Fruit fly (Drosophila melanogaster) whole organism, embryonic: ENCODE measurements around the gene CG17786.

Experiments
- Aef1 ChIP-seq: fragments of 200-800 bp; sonication (Bioruptor generic); IDR thresholded peaks from 3 replicates; pipeline ENCODE4 v1.3.6; 2022; ENCODE audit warnings: missing biosample characterization, missing genetic modification characterization
- Antp ChIP-seq: fragments of 200-800 bp; sonication (Bioruptor generic); optimal IDR thresholded peaks from 3 replicates; lab custom pipeline; 2016; ENCODE audit warnings: missing biosample characterization, missing genetic modification characterization
- BtbVII ChIP-seq: fragments of 200-800 bp; sonication (Bioruptor generic); optimal IDR thresholded peaks from 3 replicates; lab custom pipeline; 2017; ENCODE audit warnings: missing biosample characterization, mild to moderate bottlenecking, missing genetic modification characterization
- CG10565 ChIP-seq: fragments of 200-800 bp; sonication (Bioruptor generic); optimal IDR thresholded peaks from 3 replicates; lab custom pipeline; 2016; ENCODE audit warnings: missing biosample characterization, mild to moderate bottlenecking, missing genetic modification characterization
- CG10959 ChIP-seq: fragments of 200-800 bp; sonication (Bioruptor generic); IDR thresholded peaks from 2 replicates; pipeline ENCODE4 v1.3.6; 2022; ENCODE audit warnings: missing biosample characterization, missing genetic modification characterization
- CG10979 ChIP-seq: fragments of 200-800 bp; sonication (Bioruptor generic); optimal IDR thresholded peaks from 2 replicates; lab custom pipeline; 2018; ENCODE audit warnings: missing biosample characterization, mild to moderate bottlenecking, missing genetic modification characterization, moderate library complexity
- CG11085 ChIP-seq: fragments of 200-800 bp; sonication (Bioruptor generic); IDR thresholded peaks from 2 replicates; pipeline ENCODE4 v1.3.6; 2022; ENCODE audit warnings: missing biosample characterization, missing genetic modification characterization
- CG11696 ChIP-seq: fragments of 200-800 bp; sonication (Bioruptor generic); IDR thresholded peaks from 2 replicates; pipeline ENCODE4 v1.3.6; 2022; ENCODE audit warnings: missing biosample characterization, missing genetic modification characterization
- CG12299 ChIP-seq: fragments of 200-800 bp; sonication (Bioruptor generic); optimal IDR thresholded peaks from 2 replicates; lab custom pipeline; 2018; ENCODE audit warnings: missing biosample characterization, mild to moderate bottlenecking, missing genetic modification characterization
- CG13287 ChIP-seq: fragments of 200-800 bp; sonication (Bioruptor generic); IDR thresholded peaks from 2 replicates; pipeline ENCODE4 v1.3.6; 2022; ENCODE audit warnings: missing biosample characterization, missing genetic modification characterization; ENCODE audit not compliant: partially characterized antibody
- CG13775 ChIP-seq: fragments of 200-800 bp; sonication (Bioruptor generic); optimal IDR thresholded peaks from 3 replicates; lab custom pipeline; 2017; ENCODE audit warnings: missing biosample characterization, mild to moderate bottlenecking, missing genetic modification characterization
- CG14050 ChIP-seq: fragments of 200-800 bp; sonication (Bioruptor generic); IDR thresholded peaks from 3 replicates; pipeline ENCODE4 v1.3.6; 2022; ENCODE audit warnings: missing biosample characterization, missing genetic modification characterization
- CG15479 ChIP-seq: fragments of 200-800 bp; sonication (Bioruptor generic); optimal IDR thresholded peaks from 3 replicates; lab custom pipeline; 2019; ENCODE audit warnings: missing biosample characterization, mild to moderate bottlenecking, missing genetic modification characterization, moderate library complexity
- CG16815 ChIP-seq: fragments of 200-800 bp; sonication (Bioruptor generic); optimal IDR thresholded peaks from 3 replicates; lab custom pipeline; 2017; ENCODE audit warnings: missing biosample characterization, mild to moderate bottlenecking, missing genetic modification characterization
- CG17385 ChIP-seq: fragments of 200-800 bp; sonication (Bioruptor generic); optimal IDR thresholded peaks from 3 replicates; lab custom pipeline; 2018; ENCODE audit warnings: missing biosample characterization, mild to moderate bottlenecking, missing genetic modification characterization
- CG2199 ChIP-seq: fragments of 200-800 bp; sonication (Bioruptor generic); IDR thresholded peaks from 3 replicates; pipeline ENCODE4 v1.3.6; 2022; ENCODE audit warnings: missing biosample characterization, missing genetic modification characterization
- CG2202 ChIP-seq: fragments of 200-800 bp; sonication (Bioruptor generic); optimal IDR thresholded peaks from 2 replicates; lab custom pipeline; 2018; ENCODE audit warnings: missing biosample characterization, mild to moderate bottlenecking, missing genetic modification characterization
- CG30020 ChIP-seq: fragments of 200-800 bp; optimal IDR thresholded peaks from 2 replicates; lab custom pipeline; 2019; ENCODE audit warnings: missing biosample characterization, mild to moderate bottlenecking, missing genetic modification characterization, moderate library complexity
- CG3847 ChIP-seq: fragments of 200-800 bp; sonication (Bioruptor generic); IDR thresholded peaks from 2 replicates; pipeline ENCODE4 v1.3.6; 2022; ENCODE audit warnings: missing biosample characterization, missing genetic modification characterization
- CG8290 ChIP-seq, 3 experiments: fragments of 200-800 bp; sonication (Bioruptor generic); optimal IDR thresholded peaks; 2 replicates each; lab custom pipeline; 2016 to 2019; ENCODE audit warnings: missing biosample characterization in 3 of 3, missing genetic modification characterization in 3 of 3, mild to moderate bottlenecking in 2 of 3, moderate library complexity in 1 of 3
- CG8765 ChIP-seq: fragments of 200-800 bp; sonication (Bioruptor generic); IDR thresholded peaks from 2 replicates; pipeline ENCODE4 v1.3.6; 2022; ENCODE audit warnings: missing biosample characterization, missing genetic modification characterization
- Doc2 ChIP-seq: fragments of 200-800 bp; sonication (Bioruptor generic); IDR thresholded peaks from 2 replicates; pipeline ENCODE4 v1.3.6; 2022; ENCODE audit warnings: missing biosample characterization, missing genetic modification characterization
- Drgx ChIP-seq: fragments of 200-800 bp; sonication (Bioruptor generic); IDR thresholded peaks from 2 replicates; pipeline ENCODE4 v1.3.6; 2022; ENCODE audit warnings: missing biosample characterization, missing genetic modification characterization
- Eip74EF ChIP-seq, 2 experiments: fragments of 200-800 bp in 1 of 2; fragments of >200 bp in 1 of 2; sonication (Bioruptor generic) in 1 of 2; optimal IDR thresholded peaks; 2 replicates each; lab custom pipeline; 2017 to 2019; ENCODE audit warnings: missing biosample characterization in 2 of 2, missing genetic modification characterization in 2 of 2, mild to moderate bottlenecking in 1 of 2, moderate library complexity in 1 of 2
- Hmx ChIP-seq: fragments of 200-800 bp; sonication (Bioruptor generic); optimal IDR thresholded peaks from 2 replicates; lab custom pipeline; 2016; ENCODE audit warnings: missing biosample characterization, missing genetic modification characterization
- Mrtf ChIP-seq: fragments of 200-800 bp; sonication (Bioruptor generic); IDR thresholded peaks from 3 replicates; pipeline ENCODE4 v1.3.6; 2022; ENCODE audit warnings: missing biosample characterization, missing genetic modification characterization
- NC2β ChIP-seq: fragments of 200-800 bp; sonication (Bioruptor generic); optimal IDR thresholded peaks from 2 replicates; lab custom pipeline; 2016; ENCODE audit warnings: missing biosample characterization, missing genetic modification characterization
- Nf-YA ChIP-seq: fragments of 200-800 bp; sonication (Bioruptor generic); IDR thresholded peaks from 2 replicates; pipeline ENCODE4 v1.3.6; 2022; ENCODE audit warnings: missing biosample characterization, missing genetic modification characterization
- Nf-YB ChIP-seq: fragments of 200-800 bp; sonication (Bioruptor generic); optimal IDR thresholded peaks from 3 replicates; lab custom pipeline; 2019; ENCODE audit warnings: missing biosample characterization, mild to moderate bottlenecking, missing genetic modification characterization, moderate library complexity
- Oaz ChIP-seq: fragments of 200-800 bp; sonication (Bioruptor generic); IDR thresholded peaks from 2 replicates; pipeline ENCODE4 v1.3.6; 2022; ENCODE audit warnings: missing biosample characterization, missing genetic modification characterization
- Rx ChIP-seq: fragments of 200-800 bp; sonication (Bioruptor generic); IDR thresholded peaks from 2 replicates; pipeline ENCODE4 v1.3.6; 2022; ENCODE audit warnings: missing biosample characterization, missing genetic modification characterization
- Sox100B ChIP-seq: fragments of 200-800 bp; sonication (Bioruptor generic); optimal IDR thresholded peaks from 3 replicates; lab custom pipeline; 2018; ENCODE audit warnings: missing biosample characterization, mild to moderate bottlenecking, missing genetic modification characterization
- Xrp1 ChIP-seq: fragments of 200-800 bp; sonication (Bioruptor generic); IDR thresholded peaks from 2 replicates; pipeline ENCODE4 v1.3.6; 2022; ENCODE audit warnings: missing biosample characterization, missing genetic modification characterization
- bowl ChIP-seq: fragments of 200-800 bp; sonication (Bioruptor generic); IDR thresholded peaks from 2 replicates; pipeline ENCODE4 v1.3.6; 2022; ENCODE audit warnings: missing biosample characterization, missing genetic modification characterization
- cad ChIP-seq: fragments of >200 bp; optimal IDR thresholded peaks from 2 replicates; lab custom pipeline; 2017; ENCODE audit warnings: missing biosample characterization, missing genetic modification characterization
- chinmo ChIP-seq: fragments of 200-800 bp; sonication (Bioruptor generic); IDR thresholded peaks from 4 replicates; pipeline ENCODE4 v1.3.6; 2022; ENCODE audit warnings: missing biosample characterization, missing genetic modification characterization; ENCODE audit not compliant: partially characterized antibody
- chn ChIP-seq: fragments of 200-800 bp; sonication (Bioruptor generic); optimal IDR thresholded peaks from 2 replicates; lab custom pipeline; 2016; ENCODE audit warnings: missing biosample characterization, missing genetic modification characterization
- corto ChIP-seq: fragments of 200-800 bp; sonication (Bioruptor generic); optimal IDR thresholded peaks from 2 replicates; lab custom pipeline; 2016; ENCODE audit warnings: missing biosample characterization, mild to moderate bottlenecking, missing genetic modification characterization, moderate library complexity
- danr ChIP-seq: fragments of 200-800 bp; sonication (Bioruptor generic); IDR thresholded peaks from 2 replicates; pipeline ENCODE4 v1.3.6; 2022; ENCODE audit warnings: missing biosample characterization, missing genetic modification characterization
- dmrt99B ChIP-seq: fragments of 200-800 bp; sonication (Bioruptor generic); optimal IDR thresholded peaks from 2 replicates; lab custom pipeline; 2018; ENCODE audit warnings: missing biosample characterization, mild to moderate bottlenecking, missing genetic modification characterization, moderate library complexity
- dysf ChIP-seq: fragments of 200-800 bp; sonication (Bioruptor generic); IDR thresholded peaks from 3 replicates; pipeline ENCODE4 v1.3.6; 2022; ENCODE audit warnings: missing biosample characterization, missing genetic modification characterization
- fru ChIP-seq: fragments of >200 bp; optimal IDR thresholded peaks from 2 replicates; lab custom pipeline; 2017
- gro ChIP-seq: fragments of 200-800 bp; sonication (Bioruptor generic); optimal IDR thresholded peaks from 2 replicates; lab custom pipeline; 2016; ENCODE audit warnings: missing biosample characterization, missing genetic modification characterization
- pan ChIP-seq, 4 experiments: fragments of >200 bp in 3 of 4; fragments of 200-800 bp in 1 of 4; sonication (Bioruptor generic) in 1 of 4; optimal IDR thresholded peaks in 3 of 4; IDR thresholded peaks in 1 of 4; 2 replicates each; pipeline versions ENCODE4 v1.3.6 to Lab custom; 2017 to 2022; ENCODE audit warnings: missing biosample characterization in 2 of 4, missing genetic modification characterization in 2 of 4, mixed read lengths in 1 of 4
- sc ChIP-seq, 3 experiments: fragments of >200 bp in 2 of 3; fragments of 200-800 bp in 1 of 3; sonication (Bioruptor generic) in 1 of 3; optimal IDR thresholded peaks; 2 replicates in 2 of 3; 3 replicates in 1 of 3; lab custom pipeline; 2017; ENCODE audit warnings: mild to moderate bottlenecking in 1 of 3, missing biosample characterization in 1 of 3, missing genetic modification characterization in 1 of 3, missing genetic modification reagents in 1 of 3
- sens-2 ChIP-seq: fragments of 200-800 bp; sonication (Bioruptor generic); IDR thresholded peaks from 2 replicates; pipeline ENCODE4 v1.3.6; 2022; ENCODE audit warnings: missing biosample characterization, missing genetic modification characterization
- trem ChIP-seq: fragments of 200-800 bp; optimal IDR thresholded peaks from 3 replicates; lab custom pipeline; 2019; ENCODE audit warnings: missing biosample characterization, mild to moderate bottlenecking, missing genetic modification characterization, moderate library complexity
- ttk ChIP-seq: fragments of 200-800 bp; sonication (Bioruptor generic); IDR thresholded peaks from 2 replicates; pipeline ENCODE4 v2.1.2; 2022; ENCODE audit warnings: missing biosample characterization, missing genetic modification characterization
- vnd ChIP-seq: fragments of 200-800 bp; sonication (Bioruptor generic); IDR thresholded peaks from 3 replicates; pipeline ENCODE4 v1.3.6; 2022; ENCODE audit warnings: missing biosample characterization, missing genetic modification characterization; ENCODE audit not compliant: partially characterized antibody

The CG17786 gene

dm6 chr3R:24252494-24252893, 34.0 kb upstream of the CG17786 start, which contains the start of gene beta-PheRS (continued):
- 0 out of 2 replicates have a peak, but pooled peaks have one; percentile 30 for TF ChIP-seq Rx (GFP tag; lab: Robert Waterston, UW)
- peak; percentile 90 for TF ChIP-seq vnd
- peak; percentile 3 for TF ChIP-seq CG16815
- TF ChIP-seq Drgx = peak; percentile 10; the same call in 1 of the 2 replicates
- no peak for TF ChIP-seq dmrt99B (tag; lab: Kevin White, UChicago)
- no peak for TF ChIP-seq Nf-YB (GFP tag; lab: Kevin White, UChicago)
- TF ChIP-seq CG10959 = peak; percentile 47; the same call in 1 of the 2 replicates
- TF ChIP-seq Oaz (GFP tag; lab: Robert Waterston, UW) = no peak
- no peak for TF ChIP-seq CG15479
- no peak for TF ChIP-seq CG8765 (GFP tag; lab: Robert Waterston, UW)
- no peak; the same call in 2 of the 3 replicates for TF ChIP-seq Aef1 (GFP tag; lab: Robert Waterston, UW)
- peak; percentile 71; the same call in 1 of the 3 replicates for TF ChIP-seq CG2199 (GFP tag; lab: Robert Waterston, UW)
- TF ChIP-seq CG12299 (tag; lab: Kevin White, UChicago) = peak; percentile 20
- TF ChIP-seq Nf-YA = peak; percentile 34; the same call in 1 of the 2 replicates
- no peak for TF ChIP-seq Doc2
- peak; percentile 16; the same call in 1 of the 3 replicates for TF ChIP-seq CG14050 (GFP tag; lab: Robert Waterston, UW)
- no peak for TF ChIP-seq Eip74EF (GFP tag; optimal IDR thresholded peaks at IDR 0.05; lab: Kevin White, UChicago)
- no peak for TF ChIP-seq CG11696 (GFP tag; lab: Robert Waterston, UW)
- peak; percentile 29; the same call in 1 of the 2 replicates for TF ChIP-seq CG11085 (GFP tag; lab: Robert Waterston, UW)
- peak; percentile 58 for TF ChIP-seq CG13775 (GFP tag; lab: Kevin White, UChicago)
- peak; percentile 42 for TF ChIP-seq CG10979
- peak; percentile 91; the same call in 2 of the 4 replicates for TF ChIP-seq chinmo (GFP tag; lab: Robert Waterston, UW)
- TF ChIP-seq Sox100B (GFP tag; lab: Kevin White, UChicago) = no peak
- no peak for TF ChIP-seq Hmx (GFP tag; lab: Kevin White, UChicago)
- TF ChIP-seq chn (GFP tag; lab: Kevin White, UChicago) = peak; percentile 34
- no peak for TF ChIP-seq BtbVII (GFP tag; lab: Kevin White, UChicago)
- no peak for TF ChIP-seq sens-2 (GFP tag; lab: Robert Waterston, UW)
- TF ChIP-seq pan (optimal IDR thresholded peaks at IDR 0.05; lab: Kevin White, UChicago) = no peak
- TF ChIP-seq pan (GFP tag; optimal IDR thresholded peaks at IDR 0.05 in 1 of 2, IDR thresholded peaks at IDR 0.05 in 1 of 2) = peak in 1 of 2 experiments; percentile 46
- peak; percentile 97 for TF ChIP-seq CG13287 (GFP tag; lab: Robert Waterston, UW)
- TF ChIP-seq Xrp1 (GFP tag; lab: Robert Waterston, UW) = 0 out of 2 replicates have a peak, but pooled peaks have one; percentile 27
- peak; percentile 48; the same call in 1 of the 3 replicates for TF ChIP-seq Mrtf (GFP tag; lab: Robert Waterston, UW)
- TF ChIP-seq NC2β = peak; percentile 50
- TF ChIP-seq CG8290 (GFP tag; optimal IDR thresholded peaks at IDR 0.05; lab: Kevin White, UChicago) = peak; percentile 88
- peak in 1 of 2 experiments; percentile 80 for TF ChIP-seq CG8290 (tag; optimal IDR thresholded peaks at IDR 0.05; lab: Kevin White, UChicago)
- peak; percentile 82 for TF ChIP-seq trem
- TF ChIP-seq dysf (GFP tag; lab: Robert Waterston, UW) = 0 out of 3 replicates have a peak, but pooled peaks have one; percentile 46
- peak; percentile 74 for TF ChIP-seq Antp
- TF ChIP-seq CG30020 = peak; percentile 92
- no peak for TF ChIP-seq CG17385
- TF ChIP-seq CG3847 = peak; percentile 85
- no peak for TF ChIP-seq CG2202 (tag; lab: Kevin White, UChicago)
- no peak for TF ChIP-seq fru (lab: Kevin White, UChicago)
- TF ChIP-seq ttk (GFP tag; lab: Robert Waterston, UW) = peak; percentile 9; the same call in 1 of the 2 replicates
- no peak for TF ChIP-seq sc (optimal IDR thresholded peaks at IDR 0.05; lab: Kevin White, UChicago)
- no peak for TF ChIP-seq sc (GFP tag; optimal IDR thresholded peaks at IDR 0.05; lab: Kevin White, UChicago)
- peak; percentile 40; the same call in 1 of the 2 replicates for TF ChIP-seq bowl
- no peak for TF ChIP-seq danr (GFP tag; lab: Robert Waterston, UW)
- no peak for TF ChIP-seq corto (GFP tag; lab: Kevin White, UChicago)
- no peak for TF ChIP-seq CG10565 (GFP tag; lab: Kevin White, UChicago)
- no peak for TF ChIP-seq cad (GFP tag; lab: Kevin White, UChicago)
- TF ChIP-seq gro (GFP tag; lab: Kevin White, UChicago) = peak; percentile 56
